ENCODE assay signal across 5 worm cellular contexts in genomic region chrIII:6145896-6146295, ce11.
TF ChIP-seq lines count a peak whose summit lies in the region.

Gene Y42G9A.3 (plus strand): TSS chrIII:6146258.

TF ChIP-seq in whole organism, L1 larva, 84 proteins besides CTCF, POLR2A, EP300 and RAD21:
- TF ChIP-seq C16A3.4 (tag; optimal IDR thresholded peaks at IDR 0.05; lab: Kevin White, UChicago) (no peak), xbp-1 (tag; optimal IDR thresholded peaks at IDR 0.05; lab: Kevin White, UChicago) (no peak), efl-1 (optimal IDR thresholded peaks at IDR 0.05; lab: Kevin White, UChicago) (no peak), efl-1 (GFP tag; optimal IDR thresholded peaks at IDR 0.05 in 1 of 2; lab: Kevin White, UChicago) (peak in 1 of 2 experiments; percentile 51), egl-27 (tag; optimal IDR thresholded peaks at IDR 0.05; lab: Kevin White, UChicago) (no peak), elt-3 (tag; optimal IDR thresholded peaks at IDR 0.05; lab: Kevin White, UChicago) (peak in 1 of 6 experiments; percentile 55), skn-1 (tag; optimal IDR thresholded peaks at IDR 0.05; lab: Kevin White, UChicago) (peak; percentile 82), efl-3 (GFP tag; optimal IDR thresholded peaks at IDR 0.05; lab: Kevin White, UChicago) (no peak), lin-14 (GFP tag; optimal IDR thresholded peaks at IDR 0.05; lab: Kevin White, UChicago) (peak; percentile 21), nhr-20 (tag; optimal IDR thresholded peaks at IDR 0.05; lab: Kevin White, UChicago) (peak; percentile 7), lin-35 (GFP tag; optimal IDR thresholded peaks at IDR 0.05; lab: Kevin White, UChicago) (peak in 1 of 2 experiments; percentile 47)
TF ChIP-seq in whole organism, L1 larva: peak in this region for 6.

TF ChIP-seq in whole organism, L2 larva, 48 proteins besides CTCF, POLR2A, EP300 and RAD21:
- TF ChIP-seq unc-62 (GFP tag; optimal IDR thresholded peaks at IDR 0.05; lab: Kevin White, UChicago) = no peak
- peak; percentile 78 for TF ChIP-seq skn-1 (tag; optimal IDR thresholded peaks at IDR 0.05; lab: Kevin White, UChicago)
- TF ChIP-seq unc-39 (tag; optimal IDR thresholded peaks at IDR 0.05; lab: Kevin White, UChicago) = no peak
- TF ChIP-seq fos-1 (tag; optimal IDR thresholded peaks at IDR 0.05; lab: Kevin White, UChicago) = peak; percentile 35
- TF ChIP-seq blmp-1 (tag; optimal IDR thresholded peaks at IDR 0.05; lab: Kevin White, UChicago; ENCODE audit: insufficient read depth) = no peak
- TF ChIP-seq snpc-4 (tag; optimal IDR thresholded peaks at IDR 0.05; lab: Kevin White, UChicago) = no peak
- TF ChIP-seq gmeb-1 (tag; optimal IDR thresholded peaks at IDR 0.05; lab: Kevin White, UChicago) = no peak
- peak; percentile 5 for TF ChIP-seq sma-9 (GFP tag; optimal IDR thresholded peaks at IDR 0.05; lab: Kevin White, UChicago)
- TF ChIP-seq sma-9 (tag; optimal IDR thresholded peaks at IDR 0.05; lab: Kevin White, UChicago) = no peak
- no peak for TF ChIP-seq mab-5 (tag; optimal IDR thresholded peaks at IDR 0.05; lab: Kevin White, UChicago)
- TF ChIP-seq mdl-1 (tag; optimal IDR thresholded peaks at IDR 0.05; lab: Kevin White, UChicago) = no peak
- no peak for TF ChIP-seq ZK546.5 (tag; optimal IDR thresholded peaks at IDR 0.05; lab: Kevin White, UChicago)
- TF ChIP-seq ama-1 (optimal IDR thresholded peaks at IDR 0.05; lab: Kevin White, UChicago) = no peak
- no peak for TF ChIP-seq dmd-4 (tag; optimal IDR thresholded peaks at IDR 0.05; lab: Kevin White, UChicago)
- TF ChIP-seq ztf-4 (tag; optimal IDR thresholded peaks at IDR 0.05; lab: Kevin White, UChicago) = no peak
- TF ChIP-seq mbf-1 (tag; optimal IDR thresholded peaks at IDR 0.05; lab: Kevin White, UChicago) = no peak
- TF ChIP-seq Y55F3AM.14 (GFP tag; optimal IDR thresholded peaks at IDR 0.05; lab: Kevin White, UChicago) = no peak
- no peak for TF ChIP-seq ceh-16 (tag; optimal IDR thresholded peaks at IDR 0.05; lab: Kevin White, UChicago)
- no peak for TF ChIP-seq lin-13 (GFP tag; optimal IDR thresholded peaks at IDR 0.05; lab: Kevin White, UChicago)
- no peak for TF ChIP-seq nhr-25 (tag; optimal IDR thresholded peaks at IDR 0.05; lab: Kevin White, UChicago)

TF ChIP-seq in whole organism, L3 larva, 47 proteins besides CTCF, POLR2A, EP300 and RAD21:
- TF ChIP-seq skn-1 (tag; optimal IDR thresholded peaks at IDR 0.05; lab: Kevin White, UChicago) (peak; percentile 89), nhr-237 (tag; optimal IDR thresholded peaks at IDR 0.05; lab: Kevin White, UChicago) (no peak), elt-2 (tag; optimal IDR thresholded peaks at IDR 0.05; lab: Kevin White, UChicago) (peak; percentile 17), jun-1 (tag; optimal IDR thresholded peaks at IDR 0.05; lab: Kevin White, UChicago) (peak; percentile 3), nhr-23 (tag; optimal IDR thresholded peaks at IDR 0.05; lab: Kevin White, UChicago) (peak; percentile 10)

TF ChIP-seq in whole organism, L4 larva, 104 proteins besides CTCF, POLR2A, EP300 and RAD21 (continues in another document):
- TF ChIP-seq tag-97 (GFP tag; IDR thresholded peaks at IDR 0.05; lab: Robert Waterston, UW) (no peak), dmd-8 (GFP tag; IDR thresholded peaks at IDR 0.05; lab: Robert Waterston, UW) (no peak), egl-43 (GFP tag; IDR thresholded peaks at IDR 0.05; lab: Robert Waterston, UW) (no peak), unc-130 (GFP tag; optimal IDR thresholded peaks at IDR 0.05; lab: Kevin White, UChicago) (no peak), daf-16 (GFP tag; optimal IDR thresholded peaks at IDR 0.05; lab: Kevin White, UChicago) (no peak), daf-16 (tag; optimal IDR thresholded peaks at IDR 0.05; lab: Kevin White, UChicago) (peak; percentile 30), ZK337.2 (GFP tag; IDR thresholded peaks at IDR 0.05; lab: Robert Waterston, UW) (no peak), madf-5 (GFP tag; IDR thresholded peaks at IDR 0.05; lab: Robert Waterston, UW) (no peak), zfp-2 (tag; optimal IDR thresholded peaks at IDR 0.05; lab: Kevin White, UChicago) (no peak), mxl-3 (GFP tag; optimal IDR thresholded peaks at IDR 0.05; lab: Kevin White, UChicago) (peak; percentile 5), nhr-77 (tag; optimal IDR thresholded peaks at IDR 0.05; lab: Kevin White, UChicago) (no peak), tra-1 (GFP tag; IDR thresholded peaks at IDR 0.05; lab: Robert Waterston, UW) (no peak), lim-7 (GFP tag; IDR thresholded peaks at IDR 0.05; lab: Robert Waterston, UW) (no peak), zip-11 (GFP tag; IDR thresholded peaks at IDR 0.05; lab: Robert Waterston, UW) (no peak), ama-1 (optimal IDR thresholded peaks at IDR 0.05; lab: Kevin White, UChicago) (no peak), lir-3 (tag; optimal IDR thresholded peaks at IDR 0.05; lab: Kevin White, UChicago) (no peak), skn-1 (tag; optimal IDR thresholded peaks at IDR 0.05; lab: Kevin White, UChicago) (no peak), dmd-6 (GFP tag; IDR thresholded peaks at IDR 0.05; lab: Robert Waterston, UW) (peak; percentile 45; the same call in 1 of the 2 replicates), Y105C5A.15 (GFP tag; IDR thresholded peaks at IDR 0.05; lab: Robert Waterston, UW) (no peak), nhr-102 (tag; optimal IDR thresholded peaks at IDR 0.05; lab: Kevin White, UChicago) (no peak), nhr-28 (tag; optimal IDR thresholded peaks at IDR 0.05; lab: Kevin White, UChicago) (peak; percentile 53), nhr-48 (tag; optimal IDR thresholded peaks at IDR 0.05; lab: Kevin White, UChicago) (no peak), rbr-2 (tag; optimal IDR thresholded peaks at IDR 0.05; lab: Kevin White, UChicago) (no peak), mxl-2 (GFP tag; conservative IDR thresholded peaks at IDR 0.05; lab: Robert Waterston, UW) (no peak), fkh-10 (GFP tag; optimal IDR thresholded peaks at IDR 0.05; lab: Kevin White, UChicago) (no peak), hlh-30 (tag; optimal IDR thresholded peaks at IDR 0.05; lab: Kevin White, UChicago; ENCODE audit: insufficient read depth) (peak; percentile 38), nhr-76 (tag; optimal IDR thresholded peaks at IDR 0.05; lab: Kevin White, UChicago) (no peak), vab-7 (GFP tag; IDR thresholded peaks at IDR 0.05; lab: Robert Waterston, UW) (no peak), lin-39 (tag; optimal IDR thresholded peaks at IDR 0.05; lab: Kevin White, UChicago) (no peak), spr-1 (tag; optimal IDR thresholded peaks at IDR 0.05; lab: Kevin White, UChicago) (no peak), pha-4 (GFP tag; IDR thresholded peaks at IDR 0.05; lab: Robert Waterston, UW) (no peak), pha-4 (tag; optimal IDR thresholded peaks at IDR 0.05; lab: Kevin White, UChicago) (no peak), mep-1 (tag; optimal IDR thresholded peaks at IDR 0.05; lab: Kevin White, UChicago) (no peak)

TF ChIP-seq in whole organism, young adult, 124 proteins besides CTCF, POLR2A, EP300 and RAD21:
- TF ChIP-seq ztf-25 (GFP tag; IDR thresholded peaks at IDR 0.05; lab: Robert Waterston, UW) (no peak), nhr-80 (tag; optimal IDR thresholded peaks at IDR 0.05; lab: Kevin White, UChicago) (peak; percentile 28)
